1 fruit fly cellular context compared by ENCODE assay signal in genomic region chr3R:23053936-23054335, dm6.
TF ChIP-seq lines count a peak whose summit lies in the region.

Gene p53, minus strand, starts transcription at chr3R:23054082.

TF ChIP-seq in whole organism, embryonic, 481 proteins besides CTCF, POLR2A, EP300 and RAD21 (continued from another document and continues in another):
- peak; percentile 86 for TF ChIP-seq Hmr (GFP tag; optimal IDR thresholded peaks at IDR 0.05; lab: Kevin White, UChicago)
- TF ChIP-seq CG7987 (GFP tag; optimal IDR thresholded peaks at IDR 0.05; lab: Kevin White, UChicago): peak; percentile 94
- TF ChIP-seq CG6175 (GFP tag; IDR thresholded peaks at IDR 0.05; lab: Robert Waterston, UW): 0 out of 3 replicates have a peak, but pooled peaks have one; percentile 42
- peak; percentile 85 for TF ChIP-seq CG18619 (GFP tag; optimal IDR thresholded peaks at IDR 0.05; lab: Kevin White, UChicago)
- peak; percentile 64; the same call in 2 of the 3 replicates for TF ChIP-seq CG17361 (GFP tag; IDR thresholded peaks at IDR 0.05; lab: Robert Waterston, UW)
- no peak for TF ChIP-seq ro (GFP tag; IDR thresholded peaks at IDR 0.05; lab: Robert Waterston, UW)
- TF ChIP-seq CG3281 (GFP tag; optimal IDR thresholded peaks at IDR 0.05; lab: Kevin White, UChicago): peak; percentile 84
- TF ChIP-seq lov (optimal IDR thresholded peaks at IDR 0.05; lab: Kevin White, UChicago): no peak
- peak; percentile 84; the same call in 2 of the 3 replicates for TF ChIP-seq lov (GFP tag; IDR thresholded peaks at IDR 0.05; lab: Robert Waterston, UW)
- peak; percentile 81 for TF ChIP-seq NK7.1 (GFP tag; optimal IDR thresholded peaks at IDR 0.05; lab: Kevin White, UChicago)
- peak; percentile 72 for TF ChIP-seq Dip3 (GFP tag; optimal IDR thresholded peaks at IDR 0.05; lab: Kevin White, UChicago)
- TF ChIP-seq pros (GFP tag; optimal IDR thresholded peaks at IDR 0.05; lab: Kevin White, UChicago): no peak
- no peak for TF ChIP-seq tup (GFP tag; optimal IDR thresholded peaks at IDR 0.05; lab: Kevin White, UChicago)
- peak; percentile 68; the same call in 2 of the 3 replicates for TF ChIP-seq CG34422 (GFP tag; IDR thresholded peaks at IDR 0.05; lab: Robert Waterston, UW)
- TF ChIP-seq CG31441 (GFP tag; IDR thresholded peaks at IDR 0.05; lab: Robert Waterston, UW): peak; percentile 75
- no peak for TF ChIP-seq dan (GFP tag; IDR thresholded peaks at IDR 0.05; lab: Robert Waterston, UW)
- peak; percentile 91 for TF ChIP-seq lab (GFP tag; optimal IDR thresholded peaks at IDR 0.05; lab: Kevin White, UChicago)
- peak; percentile 45 for TF ChIP-seq CG33557 (GFP tag; optimal IDR thresholded peaks at IDR 0.05; lab: Kevin White, UChicago)
- TF ChIP-seq CG43689 (GFP tag; IDR thresholded peaks at IDR 0.05; lab: Robert Waterston, UW): no peak; the same call in 1 of the 2 replicates
- peak; percentile 49 for TF ChIP-seq slou (GFP tag; optimal IDR thresholded peaks at IDR 0.05; lab: Kevin White, UChicago)
- TF ChIP-seq Meics (GFP tag; optimal IDR thresholded peaks at IDR 0.05; lab: Kevin White, UChicago): peak; percentile 91
- TF ChIP-seq fd102C (GFP tag; optimal IDR thresholded peaks at IDR 0.05; lab: Kevin White, UChicago): no peak
- no peak for TF ChIP-seq CG11695 (GFP tag; IDR thresholded peaks at IDR 0.05; lab: Robert Waterston, UW)
- TF ChIP-seq lola (GFP tag; optimal IDR thresholded peaks at IDR 0.05; lab: Kevin White, UChicago): peak in 1 of 3 experiments; percentile 45
- TF ChIP-seq yki (optimal IDR thresholded peaks at IDR 0.05; lab: Kevin White, UChicago): no peak
- TF ChIP-seq CG12942 (GFP tag; optimal IDR thresholded peaks at IDR 0.05; lab: Kevin White, UChicago): peak; percentile 43
- peak; percentile 2 for TF ChIP-seq Six4 (GFP tag; optimal IDR thresholded peaks at IDR 0.05; lab: Kevin White, UChicago)
- peak; percentile 70 for TF ChIP-seq CG8089 (GFP tag; optimal IDR thresholded peaks at IDR 0.05; lab: Kevin White, UChicago)
- TF ChIP-seq CG4424 (GFP tag; optimal IDR thresholded peaks at IDR 0.05; lab: Kevin White, UChicago): peak; percentile 62
- peak; percentile 71; the same call in 1 of the 3 replicates for TF ChIP-seq sr (GFP tag; IDR thresholded peaks at IDR 0.05; lab: Robert Waterston, UW)
- TF ChIP-seq oc (tag; optimal IDR thresholded peaks at IDR 0.05; lab: Kevin White, UChicago): no peak
- peak; percentile 68 for TF ChIP-seq eyg (GFP tag; optimal IDR thresholded peaks at IDR 0.05; lab: Kevin White, UChicago)
- TF ChIP-seq Neu2 (GFP tag; optimal IDR thresholded peaks at IDR 0.05; lab: Kevin White, UChicago; ENCODE audit: borderline replicate concordance): no peak
- peak; percentile 63 for TF ChIP-seq Lhr (GFP tag; optimal IDR thresholded peaks at IDR 0.05; lab: Kevin White, UChicago)
- peak; percentile 30 for TF ChIP-seq CG17829 (tag; optimal IDR thresholded peaks at IDR 0.05; lab: Kevin White, UChicago)
- no peak for TF ChIP-seq Tbp (GFP tag; optimal IDR thresholded peaks at IDR 0.05; lab: Kevin White, UChicago)
- TF ChIP-seq NC2β (GFP tag; optimal IDR thresholded peaks at IDR 0.05; lab: Kevin White, UChicago): peak; percentile 84
- TF ChIP-seq CG7745 (tag; optimal IDR thresholded peaks at IDR 0.05; lab: Kevin White, UChicago): no peak
- TF ChIP-seq CG10543 (GFP tag; optimal IDR thresholded peaks at IDR 0.05; lab: Kevin White, UChicago): peak; percentile 65
- TF ChIP-seq eve (GFP tag; optimal IDR thresholded peaks at IDR 0.05; lab: Kevin White, UChicago): no peak
- TF ChIP-seq CG11723 (GFP tag; optimal IDR thresholded peaks at IDR 0.05; lab: Kevin White, UChicago): peak; percentile 61
- peak; percentile 76 for TF ChIP-seq otp (GFP tag; IDR thresholded peaks at IDR 0.05; lab: Robert Waterston, UW)
- TF ChIP-seq CG12236 (GFP tag; optimal IDR thresholded peaks at IDR 0.05; lab: Kevin White, UChicago): peak; percentile 81
- TF ChIP-seq bab2 (GFP tag; optimal IDR thresholded peaks at IDR 0.05; lab: Kevin White, UChicago): peak; percentile 41
- TF ChIP-seq Ets65A (GFP tag; lab: Kevin White, UChicago): peak; percentile 99
- TF ChIP-seq dmrt11E (tag; optimal IDR thresholded peaks at IDR 0.05; lab: Kevin White, UChicago): peak; percentile 62
- TF ChIP-seq CG14965 (GFP tag; optimal IDR thresholded peaks at IDR 0.05; lab: Kevin White, UChicago; ENCODE audit: borderline replicate concordance): peak; percentile 27
- TF ChIP-seq CG12744 (GFP tag; optimal IDR thresholded peaks at IDR 0.05; lab: Kevin White, UChicago): peak; percentile 78
- peak; percentile 43 for TF ChIP-seq CG2120 (GFP tag; optimal IDR thresholded peaks at IDR 0.05; lab: Kevin White, UChicago)
- peak; percentile 13 for TF ChIP-seq Antp (GFP tag; optimal IDR thresholded peaks at IDR 0.05; lab: Kevin White, UChicago)
- peak; percentile 70 for TF ChIP-seq trem (tag; optimal IDR thresholded peaks at IDR 0.05; lab: Kevin White, UChicago)
- TF ChIP-seq Ada2b (GFP tag; IDR thresholded peaks at IDR 0.05; lab: Robert Waterston, UW): peak; percentile 38; the same call in 1 of the 2 replicates
- no peak for TF ChIP-seq cwo (GFP tag; optimal IDR thresholded peaks at IDR 0.05; lab: Kevin White, UChicago)
- TF ChIP-seq ken (GFP tag; IDR thresholded peaks at IDR 0.05; lab: Robert Waterston, UW): peak; percentile 62; the same call in 2 of the 3 replicates
- TF ChIP-seq CG1603 (tag; optimal IDR thresholded peaks at IDR 0.05; lab: Kevin White, UChicago): no peak
- TF ChIP-seq CG1024 (GFP tag; IDR thresholded peaks at IDR 0.05; lab: Robert Waterston, UW): peak; percentile 60
- no peak for TF ChIP-seq h (optimal IDR thresholded peaks at IDR 0.05; lab: Kevin White, UChicago)
- TF ChIP-seq CG7271 (tag; optimal IDR thresholded peaks at IDR 0.05; lab: Kevin White, UChicago): peak; percentile 83
- 0 out of 2 replicates have a peak, but pooled peaks have one; percentile 8 for TF ChIP-seq CG14667 (GFP tag; IDR thresholded peaks at IDR 0.05; lab: Robert Waterston, UW)
- peak; percentile 35 for TF ChIP-seq CG13123 (GFP tag; optimal IDR thresholded peaks at IDR 0.05; lab: Kevin White, UChicago)
- TF ChIP-seq Adf1 (GFP tag; IDR thresholded peaks at IDR 0.05; lab: Robert Waterston, UW): no peak
- no peak for TF ChIP-seq TFAM (GFP tag; optimal IDR thresholded peaks at IDR 0.05; lab: Kevin White, UChicago)
- TF ChIP-seq zfh2 (GFP tag; optimal IDR thresholded peaks at IDR 0.05; lab: Kevin White, UChicago): peak; percentile 29
- peak; percentile 48; the same call in 1 of the 2 replicates for TF ChIP-seq dati (GFP tag; IDR thresholded peaks at IDR 0.05; lab: Robert Waterston, UW)
- TF ChIP-seq Fer1 (GFP tag; optimal IDR thresholded peaks at IDR 0.05; lab: Kevin White, UChicago): peak; percentile 82
- TF ChIP-seq Oli (tag; optimal IDR thresholded peaks at IDR 0.05; lab: Kevin White, UChicago): peak; percentile 46
- TF ChIP-seq Opbp (GFP tag; IDR thresholded peaks at IDR 0.05; lab: Robert Waterston, UW; ENCODE audit: partially characterized antibody): peak; percentile 86
- TF ChIP-seq repo (GFP tag; optimal IDR thresholded peaks at IDR 0.05; lab: Kevin White, UChicago): peak; percentile 63
- TF ChIP-seq ATbp (GFP tag; optimal IDR thresholded peaks at IDR 0.05; lab: Kevin White, UChicago): peak; percentile 74
- TF ChIP-seq grn (GFP tag; optimal IDR thresholded peaks at IDR 0.05; lab: Kevin White, UChicago): peak; percentile 41
- no peak for TF ChIP-seq Dip2 (GFP tag; IDR thresholded peaks at IDR 0.05; lab: Robert Waterston, UW)
- TF ChIP-seq CG32767 (GFP tag; IDR thresholded peaks at IDR 0.05; lab: Robert Waterston, UW): 0 out of 2 replicates have a peak, but pooled peaks have one; percentile 43
- TF ChIP-seq Dad (GFP tag; optimal IDR thresholded peaks at IDR 0.05; lab: Kevin White, UChicago): peak; percentile 75
- TF ChIP-seq chm (GFP tag; IDR thresholded peaks at IDR 0.05; lab: Robert Waterston, UW): peak; percentile 86
- TF ChIP-seq ac (GFP tag; optimal IDR thresholded peaks at IDR 0.05; lab: Kevin White, UChicago): peak; percentile 16
- TF ChIP-seq CG10366 (GFP tag; IDR thresholded peaks at IDR 0.05; lab: Robert Waterston, UW): peak; percentile 60
- TF ChIP-seq Atf-2 (GFP tag; optimal IDR thresholded peaks at IDR 0.05; lab: Kevin White, UChicago): peak; percentile 64
- peak in 1 of 2 experiments; percentile 48 for TF ChIP-seq insv (GFP tag; optimal IDR thresholded peaks at IDR 0.05; lab: Kevin White, UChicago)
- TF ChIP-seq CG10959 (GFP tag; IDR thresholded peaks at IDR 0.05; lab: Robert Waterston, UW): no peak
- peak; percentile 41; the same call in 1 of the 3 replicates for TF ChIP-seq Doc3 (GFP tag; IDR thresholded peaks at IDR 0.05; lab: Robert Waterston, UW; ENCODE audit: partially characterized antibody)
- no peak for TF ChIP-seq Hmx (GFP tag; optimal IDR thresholded peaks at IDR 0.05; lab: Kevin White, UChicago)
- TF ChIP-seq slbo (GFP tag; IDR thresholded peaks at IDR 0.05; lab: Robert Waterston, UW): peak; percentile 77
- no peak for TF ChIP-seq CG10462 (GFP tag; optimal IDR thresholded peaks at IDR 0.05; lab: Kevin White, UChicago)
- peak; percentile 47; the same call in 1 of the 3 replicates for TF ChIP-seq Optix (GFP tag; IDR thresholded peaks at IDR 0.05; lab: Robert Waterston, UW)
- peak; percentile 59 for TF ChIP-seq ewg (GFP tag; optimal IDR thresholded peaks at IDR 0.05; lab: Kevin White, UChicago)
- peak; percentile 77 for TF ChIP-seq Mad (GFP tag; optimal IDR thresholded peaks at IDR 0.05; lab: Kevin White, UChicago)
- TF ChIP-seq Chrac-16 (GFP tag; optimal IDR thresholded peaks at IDR 0.05; lab: Kevin White, UChicago): peak; percentile 15
- peak; percentile 29 for TF ChIP-seq lbe (GFP tag; optimal IDR thresholded peaks at IDR 0.05; lab: Kevin White, UChicago)
- TF ChIP-seq Elba2 (GFP tag; optimal IDR thresholded peaks at IDR 0.05; lab: Kevin White, UChicago): no peak
- TF ChIP-seq Lpt (GFP tag; optimal IDR thresholded peaks at IDR 0.05; lab: Kevin White, UChicago): no peak
- TF ChIP-seq CG17328 (GFP tag; IDR thresholded peaks at IDR 0.05; lab: Robert Waterston, UW): peak; percentile 62
- peak; percentile 68 for TF ChIP-seq CHES-1-like (GFP tag; optimal IDR thresholded peaks at IDR 0.05; lab: Kevin White, UChicago)
- peak; percentile 60 for TF ChIP-seq CG18262 (tag; optimal IDR thresholded peaks at IDR 0.05; lab: Kevin White, UChicago)
- peak; percentile 20 for TF ChIP-seq tap (tag; optimal IDR thresholded peaks at IDR 0.05; lab: Kevin White, UChicago)
- TF ChIP-seq ssp (GFP tag; IDR thresholded peaks at IDR 0.05; lab: Robert Waterston, UW): peak; percentile 37; the same call in 1 of the 2 replicates
- no peak for TF ChIP-seq danr (GFP tag; IDR thresholded peaks at IDR 0.05; lab: Robert Waterston, UW)
- peak; percentile 76 for TF ChIP-seq stc (GFP tag; IDR thresholded peaks at IDR 0.05; lab: Robert Waterston, UW)
- peak; percentile 83 for TF ChIP-seq Camta (GFP tag; optimal IDR thresholded peaks at IDR 0.05; lab: Kevin White, UChicago)
- TF ChIP-seq CG8290 (GFP tag; optimal IDR thresholded peaks at IDR 0.05; lab: Kevin White, UChicago): peak; percentile 44
- peak; percentile 17 to 91 for TF ChIP-seq CG8290 (tag; optimal IDR thresholded peaks at IDR 0.05; lab: Kevin White, UChicago)
- no peak for TF ChIP-seq sc (optimal IDR thresholded peaks at IDR 0.05; lab: Kevin White, UChicago)
- TF ChIP-seq sc (GFP tag; optimal IDR thresholded peaks at IDR 0.05; lab: Kevin White, UChicago): peak; percentile 64
- TF ChIP-seq nerfin-2 (GFP tag; IDR thresholded peaks at IDR 0.05; lab: Robert Waterston, UW; ENCODE audit: partially characterized antibody): peak; percentile 40; the same call in 1 of the 2 replicates
- TF ChIP-seq CG2889 (GFP tag; IDR thresholded peaks at IDR 0.05; lab: Robert Waterston, UW): no peak
- TF ChIP-seq CG1602 (GFP tag; optimal IDR thresholded peaks at IDR 0.05; lab: Kevin White, UChicago): peak; percentile 2
- peak; percentile 91 for TF ChIP-seq HLHmδ (GFP tag; optimal IDR thresholded peaks at IDR 0.05; lab: Kevin White, UChicago)
- TF ChIP-seq B-H2 (GFP tag; optimal IDR thresholded peaks at IDR 0.05; lab: Kevin White, UChicago): peak; percentile 66
- peak; percentile 44; the same call in 1 of the 3 replicates for TF ChIP-seq CG7963 (GFP tag; IDR thresholded peaks at IDR 0.05; lab: Robert Waterston, UW; ENCODE audit: partially characterized antibody)
- TF ChIP-seq CG30431 (GFP tag; optimal IDR thresholded peaks at IDR 0.05; lab: Kevin White, UChicago): peak; percentile 67
- TF ChIP-seq al (GFP tag; IDR thresholded peaks at IDR 0.05; lab: Robert Waterston, UW): 0 out of 2 replicates have a peak, but pooled peaks have one; percentile 40
- peak; percentile 91 for TF ChIP-seq caup (GFP tag; optimal IDR thresholded peaks at IDR 0.05; lab: Kevin White, UChicago; ENCODE audit: severe bottlenecking)
- peak; percentile 38; the same call in 1 of the 2 replicates for TF ChIP-seq toy (GFP tag; IDR thresholded peaks at IDR 0.05; lab: Robert Waterston, UW)
- peak; percentile 74 for TF ChIP-seq CG12219 (GFP tag; optimal IDR thresholded peaks at IDR 0.05; lab: Kevin White, UChicago)
- TF ChIP-seq gem (tag; optimal IDR thresholded peaks at IDR 0.05; lab: Kevin White, UChicago): no peak
- TF ChIP-seq CG11247 (GFP tag; IDR thresholded peaks at IDR 0.05; lab: Robert Waterston, UW): peak; percentile 87
- TF ChIP-seq Hey (tag; optimal IDR thresholded peaks at IDR 0.05; lab: Kevin White, UChicago): no peak
- peak; percentile 47; the same call in 1 of the 2 replicates for TF ChIP-seq sens-2 (GFP tag; IDR thresholded peaks at IDR 0.05; lab: Robert Waterston, UW)
- TF ChIP-seq Dek (tag; optimal IDR thresholded peaks at IDR 0.05; lab: Kevin White, UChicago): peak; percentile 37
- peak; percentile 84 for TF ChIP-seq CG7928 (GFP tag; optimal IDR thresholded peaks at IDR 0.05; lab: Kevin White, UChicago)
- TF ChIP-seq MBD-R2 (GFP tag; IDR thresholded peaks at IDR 0.05; lab: Robert Waterston, UW): peak; percentile 56
- TF ChIP-seq pnt (GFP tag; optimal IDR thresholded peaks at IDR 0.05; lab: Kevin White, UChicago): no peak
- TF ChIP-seq Lim3 (GFP tag; IDR thresholded peaks at IDR 0.05; lab: Robert Waterston, UW): no peak
- peak; percentile 68 for TF ChIP-seq her (GFP tag; optimal IDR thresholded peaks at IDR 0.05; lab: Kevin White, UChicago)
- TF ChIP-seq CG3163 (GFP tag; optimal IDR thresholded peaks at IDR 0.05; lab: Kevin White, UChicago): peak; percentile 54
- peak; percentile 32 for TF ChIP-seq ERR (GFP tag; optimal IDR thresholded peaks at IDR 0.05; lab: Kevin White, UChicago)
- TF ChIP-seq B-H1 (GFP tag; IDR thresholded peaks at IDR 0.05; lab: Robert Waterston, UW): peak; percentile 51; the same call in 1 of the 3 replicates
- TF ChIP-seq ab (GFP tag; optimal IDR thresholded peaks at IDR 0.05; lab: Kevin White, UChicago): no peak
- TF ChIP-seq CG13894 (tag; optimal IDR thresholded peaks at IDR 0.05; lab: Kevin White, UChicago): peak; percentile 46
- TF ChIP-seq Drgx (GFP tag; IDR thresholded peaks at IDR 0.05; lab: Robert Waterston, UW): no peak
